Fruit fly (Drosophila melanogaster) whole organism, wandering third instar larva: ENCODE results near the gene CG14014.

Experiments
- Abd-B ChIP-seq: fragments of >200 bp; optimal IDR thresholded peaks from 2 replicates; lab custom pipeline; 2017; ENCODE audit warnings: missing biosample characterization, missing genetic modification characterization
- CG9705 ChIP-seq: fragments of 200-800 bp; sonication (Bioruptor generic); optimal IDR thresholded peaks from 2 replicates; lab custom pipeline; 2018; ENCODE audit warnings: missing biosample characterization, mild to moderate bottlenecking, missing genetic modification characterization
- CrebA ChIP-seq: fragments of 200-800 bp; sonication (Bioruptor generic); optimal IDR thresholded peaks from 2 replicates; lab custom pipeline; 2016; ENCODE audit warnings: missing biosample characterization, mild to moderate bottlenecking, missing genetic modification characterization, borderline replicate concordance
- HLH106 ChIP-seq: fragments of 200-800 bp; optimal IDR thresholded peaks from 3 replicates; lab custom pipeline; 2019; ENCODE audit warnings: missing biosample characterization, mild to moderate bottlenecking, missing genetic modification characterization, moderate library complexity
- Hnf4 ChIP-seq: fragments of 200-800 bp; sonication (Bioruptor generic); optimal IDR thresholded peaks from 2 replicates; lab custom pipeline; 2016; ENCODE audit warnings: missing biosample characterization, mild to moderate bottlenecking, missing genetic modification characterization
- Jra ChIP-seq: sonication (Bioruptor generic); optimal IDR thresholded peaks from 2 replicates; lab custom pipeline; 2016; ENCODE audit warnings: missing biosample characterization, missing genetic modification characterization
- Mio ChIP-seq: sonication (Bioruptor generic); optimal IDR thresholded peaks from 2 replicates; lab custom pipeline; 2016; ENCODE audit warnings: missing biosample characterization, missing genetic modification characterization
- Myc ChIP-seq: fragments of >200 bp; optimal IDR thresholded peaks from 2 replicates; lab custom pipeline; 2017
- OdsH ChIP-seq: fragments of 200-800 bp; sonication (Bioruptor generic); optimal IDR thresholded peaks from 2 replicates; lab custom pipeline; 2016; ENCODE audit warnings: missing biosample characterization, mild to moderate bottlenecking, missing genetic modification characterization
- Rel ChIP-seq, 2 experiments: fragments of 200-800 bp; sonication (Bioruptor generic) in 1 of 2; optimal IDR thresholded peaks; 2 replicates in 1 of 2; 3 replicates in 1 of 2; lab custom pipeline; 2016 to 2019; ENCODE audit warnings: mild to moderate bottlenecking in 2 of 2, missing biosample characterization in 2 of 2, missing genetic modification characterization in 2 of 2, moderate library complexity in 1 of 2
- Sp1 ChIP-seq: fragments of 200-800 bp; sonication (Bioruptor generic); optimal IDR thresholded peaks from 3 replicates; lab custom pipeline; 2019; ENCODE audit warnings: missing biosample characterization, mild to moderate bottlenecking, missing genetic modification characterization, moderate library complexity
- br ChIP-seq: fragments of 200-800 bp; sonication (Bioruptor generic); optimal IDR thresholded peaks from 2 replicates; lab custom pipeline; 2016; ENCODE audit warnings: missing biosample characterization, missing genetic modification characterization
- brk ChIP-seq: fragments of 200-800 bp; sonication (Bioruptor generic); optimal IDR thresholded peaks from 2 replicates; lab custom pipeline; 2016; ENCODE audit warnings: missing biosample characterization, mild to moderate bottlenecking, missing genetic modification characterization
- dl ChIP-seq, 2 experiments: fragments of 175-275, 200-275 bp in 1 of 2; fragments of 200-275 bp in 1 of 2; sonication (Bioruptor generic); optimal IDR thresholded peaks; lab custom pipeline; 2018; ENCODE audit warnings: mild to moderate bottlenecking in 2 of 2, missing biosample characterization in 2 of 2, missing genetic modification characterization in 2 of 2, moderate library complexity in 2 of 2; ENCODE audit not compliant: partially characterized antibody in 2 of 2, insufficient read depth in 1 of 2
- dmrt93B ChIP-seq: fragments of 200-800 bp; sonication (Bioruptor generic); optimal IDR thresholded peaks from 2 replicates; lab custom pipeline; 2018; ENCODE audit warnings: missing biosample characterization, mild to moderate bottlenecking, missing genetic modification characterization
- ey ChIP-seq: fragments of 200-800 bp; sonication (Bioruptor generic); optimal IDR thresholded peaks from 2 replicates; lab custom pipeline; 2016; ENCODE audit warnings: missing biosample characterization, missing genetic modification characterization
- foxo ChIP-seq, 2 experiments: fragments of 200-800 bp; sonication (Bioruptor generic); optimal IDR thresholded peaks; 2 replicates in 1 of 2; 3 replicates in 1 of 2; lab custom pipeline; 2016 to 2017; ENCODE audit warnings: missing biosample characterization in 2 of 2, missing genetic modification characterization in 2 of 2
- fru ChIP-seq: fragments of 200-800 bp; sonication (Bioruptor generic); optimal IDR thresholded peaks from 3 replicates; lab custom pipeline; 2016; ENCODE audit warnings: missing biosample characterization, mild to moderate bottlenecking, missing genetic modification characterization
- h ChIP-seq: fragments of 200-800 bp; sonication (Bioruptor generic); optimal IDR thresholded peaks from 3 replicates; lab custom pipeline; 2016; ENCODE audit warnings: missing biosample characterization, mild to moderate bottlenecking, missing genetic modification characterization
- pan ChIP-seq: fragments of >200 bp; optimal IDR thresholded peaks from 2 replicates; lab custom pipeline; 2017
- psq ChIP-seq: fragments of 200-800 bp; sonication (Bioruptor generic); optimal IDR thresholded peaks from 3 replicates; lab custom pipeline; 2017; ENCODE audit warnings: missing biosample characterization, mild to moderate bottlenecking, missing genetic modification characterization, moderate library complexity
- rgr ChIP-seq: fragments of 200-800 bp; sonication (Bioruptor generic); optimal IDR thresholded peaks from 3 replicates; lab custom pipeline; 2016; ENCODE audit warnings: missing biosample characterization, mild to moderate bottlenecking, missing genetic modification characterization
- sage ChIP-seq: fragments of 200-800 bp; sonication (Bioruptor generic); optimal IDR thresholded peaks from 2 replicates; lab custom pipeline; 2016; ENCODE audit warnings: missing biosample characterization, mild to moderate bottlenecking, missing genetic modification characterization
- tai ChIP-seq: sonication (Bioruptor generic); optimal IDR thresholded peaks from 2 replicates; lab custom pipeline; 2016; ENCODE audit warnings: missing biosample characterization, missing genetic modification characterization
- woc ChIP-seq: sonication (Bioruptor generic); optimal IDR thresholded peaks from 2 replicates; lab custom pipeline; 2016; ENCODE audit warnings: missing biosample characterization, mild to moderate bottlenecking, missing genetic modification characterization

CG14014 gene

dm6 chr2L:5501335-5501734 is 49.3 kb downstream of the CG14014 start:
- TF ChIP-seq pan (lab: Kevin White, UChicago) (no peak), woc (GFP tag; lab: Kevin White, UChicago) (peak; percentile 68), HLH106 (tag; lab: Kevin White, UChicago) (peak; percentile 83), Myc (lab: Kevin White, UChicago) (no peak), CG9705 (GFP tag; lab: Kevin White, UChicago) (peak; percentile 45), psq (GFP tag; lab: Kevin White, UChicago) (peak; percentile 72), Hnf4 (GFP tag; lab: Kevin White, UChicago) (peak; percentile 58), h (GFP tag; lab: Kevin White, UChicago) (peak; percentile 84), tai (GFP tag; lab: Kevin White, UChicago) (peak; percentile 37), dmrt93B (GFP tag; lab: Kevin White, UChicago) (peak; percentile 37), rgr (peak; percentile 76), brk (GFP tag; lab: Kevin White, UChicago) (peak; percentile 72), Abd-B (GFP tag; lab: Kevin White, UChicago) (no peak), Rel (GFP tag; optimal IDR thresholded peaks at IDR 0.05; lab: Kevin White, UChicago) (peak; percentile 33), Rel (tag; optimal IDR thresholded peaks at IDR 0.05; lab: Kevin White, UChicago) (peak; percentile 48), fru (GFP tag; lab: Kevin White, UChicago) (peak; percentile 87), Sp1 (GFP tag; lab: Kevin White, UChicago) (peak; percentile 88), Jra (peak; percentile 70), foxo (GFP tag; optimal IDR thresholded peaks at IDR 0.05; lab: Kevin White, UChicago) (peak in 1 of 2 experiments; percentile 81), Mio (GFP tag; lab: Kevin White, UChicago) (no peak), ey (peak; percentile 80), sage (GFP tag; lab: Kevin White, UChicago) (peak; percentile 34), dl (GFP tag; optimal IDR thresholded peaks at IDR 0.05; lab: Kevin White, UChicago; ENCODE audit: insufficient read depth in 1 of 2, partially characterized antibody in 2 of 2) (no peak), br (GFP tag; lab: Kevin White, UChicago) (peak; percentile 72), CrebA (GFP tag; lab: Kevin White, UChicago) (no peak), OdsH (peak; percentile 80)
